Worm (Caenorhabditis elegans) whole organism, late embryonic: ENCODE data around the gene dpy-11.

ENCODE experiments used
- ama-1 ChIP-seq: fragments of 150-350 bp; optimal IDR thresholded peaks from 2 replicates; lab custom pipeline; 2014
- ceh-18 ChIP-seq: sonication (generic microtip); optimal IDR thresholded peaks from 2 replicates; lab custom pipeline; 2016; ENCODE audit warnings: missing genetic modification characterization, missing compliant biosample characterization
- ceh-48 ChIP-seq: sonication (generic microtip); optimal IDR thresholded peaks from 2 replicates; lab custom pipeline; 2016; ENCODE audit warnings: missing genetic modification characterization, inconsistent platforms, missing compliant biosample characterization
- ceh-6 ChIP-seq: fragments of 200-800 bp; sonication (Bioruptor generic); optimal IDR thresholded peaks from 2 replicates; lab custom pipeline; 2018; ENCODE audit warnings: mild to moderate bottlenecking, missing genetic modification characterization, missing compliant biosample characterization
- ceh-9 ChIP-seq: sonication (generic microtip); optimal IDR thresholded peaks from 2 replicates; lab custom pipeline; 2016; ENCODE audit warnings: mild to moderate bottlenecking, missing genetic modification characterization, inconsistent platforms, missing compliant biosample characterization
- ets-4 ChIP-seq: sonication (generic microtip); optimal IDR thresholded peaks from 2 replicates; lab custom pipeline; 2016; ENCODE audit warnings: missing genetic modification characterization, missing compliant biosample characterization
- fkh-10 ChIP-seq: fragments of 150-350 bp; optimal IDR thresholded peaks from 2 replicates; lab custom pipeline; 2014; ENCODE audit warnings: missing biosample characterization, missing genetic modification reagents, missing genetic modification characterization
- pag-3 ChIP-seq: sonication (generic microtip); optimal IDR thresholded peaks from 2 replicates; lab custom pipeline; 2016; ENCODE audit warnings: missing compliant biosample characterization, missing genetic modification characterization, borderline replicate concordance
- pax-1 ChIP-seq: fragments of 150-350 bp; optimal IDR thresholded peaks from 2 replicates; lab custom pipeline; 2014; ENCODE audit warnings: missing biosample characterization, missing genetic modification characterization
- pha-2 ChIP-seq: sonication (generic microtip); optimal IDR thresholded peaks from 2 replicates; lab custom pipeline; 2017; ENCODE audit warnings: mild to moderate bottlenecking, missing genetic modification characterization, missing compliant biosample characterization
- pha-4 ChIP-seq: fragments of 150-350 bp; optimal IDR thresholded peaks from 2 replicates; lab custom pipeline; 2018; ENCODE audit warnings: missing biosample characterization, missing genetic modification reagents, missing genetic modification characterization
- pqm-1 ChIP-seq: sonication (generic microtip); optimal IDR thresholded peaks from 2 replicates; lab custom pipeline; 2016; ENCODE audit warnings: missing genetic modification characterization, missing compliant biosample characterization
- sdc-2 ChIP-seq: sonication (generic microtip); optimal IDR thresholded peaks from 2 replicates; lab custom pipeline; 2016; ENCODE audit warnings: missing genotype, missing genetic modification characterization, missing compliant biosample characterization
- unc-42 ChIP-seq: sonication (generic microtip); optimal IDR thresholded peaks from 2 replicates; lab custom pipeline; 2016; ENCODE audit warnings: missing genotype, missing genetic modification characterization, missing compliant biosample characterization

- no peak for TF ChIP-seq pha-4 (tag; lab: Kevin White, UChicago)
- TF ChIP-seq ceh-6 (GFP tag; lab: Kevin White, UChicago): no peak
- no peak for TF ChIP-seq ama-1
- no peak for TF ChIP-seq pag-3 (tag; lab: Kevin White, UChicago)
- TF ChIP-seq fkh-10 (GFP tag; lab: Kevin White, UChicago): no peak
- no peak for TF ChIP-seq unc-42 (tag; lab: Kevin White, UChicago)
- TF ChIP-seq pax-1 (tag; lab: Kevin White, UChicago): no peak
- no peak for TF ChIP-seq ceh-9 (tag; lab: Kevin White, UChicago)
- no peak for TF ChIP-seq ceh-18 (tag; lab: Kevin White, UChicago)
- TF ChIP-seq ets-4 (tag; lab: Kevin White, UChicago): no peak
- no peak for TF ChIP-seq sdc-2 (tag; lab: Kevin White, UChicago)
- TF ChIP-seq pqm-1 (tag; lab: Kevin White, UChicago): no peak
- TF ChIP-seq pha-2 (tag; lab: Kevin White, UChicago): no peak
- TF ChIP-seq ceh-48 (tag; lab: Kevin White, UChicago): no peak
Observed at ce11 chrV:6516491-6517304, 1.7 kb upstream of the dpy-11 start, which contains the start of gene mdh-1.
